Worm (Caenorhabditis elegans): Measurements from ENCODE around the gene skr-13.

Gene skr-13

DNA sequence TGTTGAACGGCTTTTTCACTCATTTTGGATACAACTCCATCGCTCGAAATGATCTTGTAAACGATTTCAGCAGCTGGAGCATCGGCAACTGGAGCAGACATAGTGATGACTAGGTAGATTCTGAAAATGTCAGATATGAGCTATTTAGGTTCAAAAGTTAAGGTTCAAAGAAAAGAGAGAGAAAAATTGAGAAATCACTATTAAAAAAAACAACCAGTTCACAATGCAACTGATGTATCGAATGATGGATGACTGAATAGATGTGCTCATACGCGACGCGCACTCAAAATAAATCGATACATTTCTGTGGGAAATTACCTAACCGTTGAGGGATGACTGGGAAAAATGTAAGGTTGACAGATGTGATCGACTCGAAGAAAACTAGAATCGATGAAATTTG lies at the start of gene skr-13:
TSS of gene skr-13 (minus strand) at position 101 of the 400 bp plus-strand sequence.
- no peak for TF ChIP-seq dao-5 (tag; optimal IDR thresholded peaks at IDR 0.05)
- no peak for TF ChIP-seq him-1 (tag; optimal IDR thresholded peaks at IDR 0.05)
- no peak for TF ChIP-seq W03F9.2 (tag; optimal IDR thresholded peaks at IDR 0.05)

DNA sequence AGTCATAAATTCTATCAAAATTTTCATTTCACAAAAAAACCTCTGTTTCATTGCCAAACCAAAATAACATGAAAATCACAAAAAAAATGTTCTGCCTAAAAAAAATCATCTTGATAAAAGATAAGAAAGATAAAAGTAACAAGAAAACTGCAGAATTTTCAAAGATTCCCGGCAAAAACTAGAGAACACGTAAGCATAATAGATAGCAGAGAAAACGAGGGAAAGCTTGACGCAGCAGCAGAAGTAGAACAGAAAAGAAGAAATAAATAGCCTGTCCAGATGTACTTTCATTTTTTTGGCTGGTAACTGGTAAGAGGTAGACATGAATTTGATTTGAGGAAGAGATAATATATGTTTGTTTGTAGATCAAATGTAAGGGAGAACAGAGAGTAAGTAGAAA lies 48.3 kb upstream of the skr-13 start:
- TF ChIP-seq W03F9.2 (tag; optimal IDR thresholded peaks at IDR 0.05) = no peak
- no peak for TF ChIP-seq him-1 (tag; optimal IDR thresholded peaks at IDR 0.05)

DNA sequence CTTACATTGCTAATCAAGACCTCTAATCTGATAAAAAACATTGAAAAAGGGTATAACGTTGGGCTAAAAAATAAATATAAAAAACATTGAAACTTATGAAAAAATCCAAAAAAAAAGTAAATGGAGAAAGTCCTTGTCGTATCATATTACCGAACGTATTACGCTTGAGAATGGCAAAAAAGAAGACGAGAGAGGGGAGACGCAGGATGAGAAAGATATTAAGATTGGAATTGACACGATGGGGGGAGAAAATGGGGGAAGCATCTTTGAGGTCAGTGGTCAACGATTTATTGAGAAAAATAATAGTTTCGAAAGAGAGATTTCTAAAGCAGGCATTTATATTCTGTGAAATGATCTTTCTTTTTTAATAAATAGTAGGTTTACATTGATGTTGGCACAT lies 46.9 kb upstream of the skr-13 start:
- TF ChIP-seq dao-5 (tag; optimal IDR thresholded peaks at IDR 0.05) = no peak
- TF ChIP-seq W03F9.2 (tag; optimal IDR thresholded peaks at IDR 0.05) = no peak
- TF ChIP-seq him-1 (tag; optimal IDR thresholded peaks at IDR 0.05) = no peak

DNA sequence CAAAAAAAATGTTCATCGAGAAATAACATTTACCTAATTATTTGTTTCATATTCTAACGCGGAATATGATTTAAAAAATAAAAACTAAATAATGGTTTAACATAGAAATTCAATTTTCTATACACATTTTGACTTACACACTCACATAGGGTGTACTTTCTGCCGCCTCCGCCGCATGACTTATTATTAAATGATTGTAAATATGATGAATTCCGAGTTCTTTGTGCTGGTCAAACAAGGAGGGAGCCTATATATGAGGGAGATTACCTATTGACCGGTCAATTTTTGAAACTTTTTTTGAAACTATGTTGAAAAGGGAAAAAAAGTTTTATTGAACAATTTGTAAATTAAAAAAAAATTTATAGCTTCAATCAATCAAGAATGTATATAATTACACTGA lies 45.4 kb upstream of the skr-13 start:
- no peak for TF ChIP-seq dao-5 (tag; optimal IDR thresholded peaks at IDR 0.05)
- no peak for TF ChIP-seq him-1 (tag; optimal IDR thresholded peaks at IDR 0.05)
- no peak for TF ChIP-seq W03F9.2 (tag; optimal IDR thresholded peaks at IDR 0.05)

DNA sequence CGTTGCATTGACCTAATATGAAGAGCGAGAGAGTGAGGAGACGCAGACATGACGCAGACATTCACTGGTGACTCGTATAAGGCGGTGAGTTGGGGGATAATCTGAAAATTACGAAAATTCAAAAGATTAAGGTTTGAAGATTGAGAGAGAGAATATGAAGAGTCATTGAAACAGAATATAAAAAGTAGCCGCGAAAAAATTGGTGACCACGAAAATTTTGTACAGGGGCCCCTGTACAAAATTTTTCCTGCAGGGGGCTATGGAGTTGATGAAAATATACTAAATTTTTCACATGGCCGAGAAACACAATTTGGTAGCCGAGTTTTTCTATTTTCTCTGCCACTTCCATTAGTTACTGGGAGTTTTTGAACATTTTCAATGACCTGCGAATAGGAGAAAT lies 44.3 kb upstream of the skr-13 start, which contains the start of gene cnnm-1:
TSS of gene cnnm-1 (minus strand) at position 101 of the 400 bp plus-strand sequence.
- no peak for TF ChIP-seq him-1 (tag; optimal IDR thresholded peaks at IDR 0.05)
- TF ChIP-seq W03F9.2 (tag; optimal IDR thresholded peaks at IDR 0.05) = no peak
- TF ChIP-seq dao-5 (tag; optimal IDR thresholded peaks at IDR 0.05) = no peak

DNA sequence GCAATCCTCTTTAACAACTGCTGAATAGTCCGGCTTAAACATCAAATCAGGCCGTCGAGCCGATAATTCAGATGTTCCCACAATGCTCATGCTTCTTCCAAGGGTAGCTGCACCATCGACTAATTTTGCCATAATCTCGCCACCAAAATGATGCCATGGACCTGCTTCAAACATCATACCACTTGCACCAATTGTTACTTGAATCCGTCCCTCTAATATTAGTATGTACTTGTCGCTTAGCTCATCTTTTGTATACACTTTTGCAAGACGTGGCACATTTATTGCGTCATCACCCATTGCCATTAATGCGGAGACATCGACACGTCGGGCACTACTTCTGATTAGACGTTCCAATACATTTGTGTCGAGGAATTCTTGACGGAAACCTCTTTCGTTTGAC lies 37.3 kb upstream of the skr-13 start:
- TF ChIP-seq W03F9.2 (tag; optimal IDR thresholded peaks at IDR 0.05) = no peak
- no peak for TF ChIP-seq him-1 (tag; optimal IDR thresholded peaks at IDR 0.05)
- no peak for TF ChIP-seq dao-5 (tag; optimal IDR thresholded peaks at IDR 0.05)

DNA sequence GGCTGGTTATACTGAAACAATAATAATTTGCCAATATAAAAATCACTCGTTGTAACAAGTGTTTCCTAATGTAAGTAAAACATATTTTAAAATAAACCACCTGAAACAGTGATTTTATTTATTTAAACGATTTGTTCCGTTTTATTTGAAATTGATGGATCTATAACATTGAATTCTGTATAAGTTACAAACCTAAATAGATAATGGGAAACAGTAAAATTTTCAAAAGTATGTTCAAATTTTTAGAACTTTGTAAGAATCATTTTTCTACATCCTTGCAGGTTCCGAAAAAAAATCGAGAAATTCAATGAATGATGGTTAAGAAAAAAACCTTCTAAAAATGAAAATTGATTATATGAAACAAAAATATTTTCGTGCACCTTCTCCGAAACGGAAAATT lies 31.1 kb upstream of the skr-13 start:
- TF ChIP-seq him-1 (tag; optimal IDR thresholded peaks at IDR 0.05) (no peak), dao-5 (tag; optimal IDR thresholded peaks at IDR 0.05) (no peak), W03F9.2 (tag; optimal IDR thresholded peaks at IDR 0.05) (no peak)

DNA sequence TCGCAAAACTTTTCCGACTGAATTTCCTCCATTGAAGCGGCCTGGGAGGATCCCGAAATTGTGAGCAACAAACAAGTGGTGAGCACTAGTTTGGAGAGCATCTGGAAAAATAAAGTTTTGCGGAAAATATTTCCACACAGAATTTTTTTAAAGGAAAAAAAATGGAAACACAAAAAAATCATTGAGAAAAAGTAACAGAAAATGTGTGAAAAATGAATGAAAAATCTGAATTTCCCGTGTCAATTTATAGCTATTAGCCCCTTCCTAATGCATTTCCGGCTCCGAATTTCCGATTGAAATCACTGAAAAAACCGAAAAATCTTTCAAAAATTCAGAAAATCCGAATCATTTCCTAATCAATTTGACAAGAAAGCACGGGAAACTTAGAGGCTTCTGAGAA lies 29.4 kb upstream of the skr-13 start, which contains the start of gene flp-17:
TSS of gene flp-17 (minus strand) at position 101 of the 400 bp plus-strand sequence.
- TF ChIP-seq W03F9.2 (tag; optimal IDR thresholded peaks at IDR 0.05) (no peak), him-1 (tag; optimal IDR thresholded peaks at IDR 0.05) (no peak), dao-5 (tag; optimal IDR thresholded peaks at IDR 0.05) (no peak)

DNA sequence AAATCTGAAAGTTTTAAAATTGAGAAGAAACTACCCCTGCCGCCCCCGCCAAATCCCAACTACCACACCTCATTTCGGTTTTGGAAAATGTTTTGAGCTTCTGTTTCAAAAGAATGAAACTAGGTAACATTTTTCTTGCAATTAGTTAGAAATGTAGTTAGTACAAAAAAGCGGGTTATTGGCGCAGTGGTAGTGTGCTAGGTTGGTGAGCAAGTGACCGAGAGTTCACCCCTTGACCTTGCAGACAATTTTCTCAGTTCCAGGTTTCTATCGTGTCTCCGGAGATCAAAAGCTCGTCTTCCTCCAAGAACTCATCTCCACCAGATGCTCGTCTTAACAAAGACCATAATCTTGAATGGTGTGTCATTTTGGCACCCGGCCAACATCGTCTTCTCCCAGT lies 26.8 kb upstream of the skr-13 start:
- no peak for TF ChIP-seq him-1 (tag; optimal IDR thresholded peaks at IDR 0.05)
- no peak for TF ChIP-seq dao-5 (tag; optimal IDR thresholded peaks at IDR 0.05)
- no peak for TF ChIP-seq W03F9.2 (tag; optimal IDR thresholded peaks at IDR 0.05)

DNA sequence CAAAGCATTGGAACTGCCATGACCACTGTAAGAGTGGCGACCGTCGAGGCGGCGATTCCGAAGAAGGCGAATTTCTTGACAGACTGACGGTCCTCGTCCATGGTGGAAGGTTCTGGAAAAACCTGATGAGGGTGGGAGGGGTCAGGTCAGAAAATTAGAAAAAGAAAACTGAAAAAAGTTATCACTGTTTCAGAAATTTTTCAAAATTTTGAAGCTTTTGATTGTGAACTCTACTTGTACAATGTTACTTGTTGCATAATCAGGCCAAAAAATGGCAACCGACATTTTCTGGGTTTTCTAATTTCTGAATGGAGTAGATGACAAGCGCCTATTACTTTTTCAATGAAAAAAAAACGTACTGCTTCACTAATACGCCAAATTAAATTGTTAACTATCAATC lies 21.2 kb upstream of the skr-13 start, which contains the start of gene col-138:
TSS of gene col-138 (minus strand) at position 101 of the 400 bp plus-strand sequence.
- no peak for TF ChIP-seq dao-5 (tag; optimal IDR thresholded peaks at IDR 0.05)
- no peak for TF ChIP-seq W03F9.2 (tag; optimal IDR thresholded peaks at IDR 0.05)
- TF ChIP-seq him-1 (tag; optimal IDR thresholded peaks at IDR 0.05) = no peak

DNA sequence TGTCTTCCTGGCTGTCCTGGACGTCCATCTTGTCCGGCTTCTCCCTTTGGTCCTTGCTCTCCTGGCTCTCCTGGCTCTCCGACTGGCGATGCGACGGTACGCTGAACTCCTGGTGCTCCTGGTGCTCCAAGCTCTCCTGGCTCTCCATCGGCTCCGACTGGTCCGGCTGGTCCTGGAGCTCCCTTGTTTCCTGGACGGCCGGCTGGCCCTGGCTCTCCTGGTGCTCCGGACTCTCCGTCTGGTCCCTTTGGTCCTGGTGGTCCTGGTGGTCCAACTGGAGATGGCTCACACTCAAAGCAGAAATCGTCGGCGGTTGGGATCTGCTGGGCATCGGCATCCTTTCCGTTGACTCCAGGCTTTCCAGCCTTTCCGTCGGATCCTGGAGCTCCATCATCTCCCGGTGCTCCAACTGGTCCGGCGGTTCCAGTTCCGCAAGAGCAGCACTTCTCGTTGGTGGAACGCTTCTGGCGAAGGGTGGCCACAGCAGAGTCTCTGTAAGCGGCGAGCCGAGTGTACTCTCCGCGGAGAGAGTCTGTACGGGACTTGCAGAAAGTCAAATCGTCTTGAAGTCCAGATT lies 20.7 kb upstream of the skr-13 start:
- TF ChIP-seq dao-5 (tag; optimal IDR thresholded peaks at IDR 0.05) (no peak), him-1 (tag; optimal IDR thresholded peaks at IDR 0.05) (no peak), W03F9.2 (tag; optimal IDR thresholded peaks at IDR 0.05) (no peak)

DNA sequence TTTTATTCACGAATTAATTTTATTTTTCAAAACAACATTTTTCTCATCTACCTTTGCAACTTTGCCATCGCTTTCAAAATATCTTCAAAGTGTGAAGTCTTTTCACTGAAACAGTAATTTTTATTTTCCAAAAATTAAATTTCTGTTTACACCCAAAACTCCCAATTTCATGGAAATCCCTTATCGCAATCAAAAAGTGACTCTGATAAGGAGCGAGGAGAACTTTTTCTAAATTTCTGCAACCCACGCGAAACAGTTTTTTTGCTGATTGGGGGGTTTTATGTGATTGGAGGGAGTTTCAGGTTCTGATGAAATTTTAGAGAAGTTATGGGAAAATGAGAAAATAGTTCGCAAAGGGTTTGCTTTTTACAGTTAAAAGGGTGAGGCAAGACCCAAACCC lies 17.1 kb upstream of the skr-13 start:
- TF ChIP-seq W03F9.2 (tag; optimal IDR thresholded peaks at IDR 0.05) (no peak), him-1 (tag; optimal IDR thresholded peaks at IDR 0.05) (no peak), dao-5 (tag; optimal IDR thresholded peaks at IDR 0.05) (no peak)

DNA sequence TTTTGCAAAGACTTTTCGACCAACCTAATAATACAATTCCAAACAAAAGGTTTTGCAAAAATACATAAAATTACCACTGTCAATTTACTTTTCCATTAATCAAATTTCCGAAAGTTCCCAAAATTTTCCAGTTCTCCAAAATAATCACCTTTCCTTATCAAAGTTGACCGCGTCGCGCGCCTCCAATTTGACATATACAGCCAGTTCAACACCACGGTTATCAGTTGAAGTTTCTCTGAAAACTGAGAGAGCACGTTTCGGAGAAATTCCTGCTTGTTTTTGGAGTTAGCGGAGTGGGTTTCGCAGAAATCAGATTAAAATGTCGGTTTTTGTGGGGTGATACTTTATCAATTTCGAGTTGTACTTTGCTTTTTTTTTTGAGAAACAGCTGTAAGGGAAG lies 16.7 kb upstream of the skr-13 start:
- TF ChIP-seq dao-5 (tag; optimal IDR thresholded peaks at IDR 0.05) (no peak), him-1 (tag; optimal IDR thresholded peaks at IDR 0.05) (no peak), W03F9.2 (tag; optimal IDR thresholded peaks at IDR 0.05) (no peak)

DNA sequence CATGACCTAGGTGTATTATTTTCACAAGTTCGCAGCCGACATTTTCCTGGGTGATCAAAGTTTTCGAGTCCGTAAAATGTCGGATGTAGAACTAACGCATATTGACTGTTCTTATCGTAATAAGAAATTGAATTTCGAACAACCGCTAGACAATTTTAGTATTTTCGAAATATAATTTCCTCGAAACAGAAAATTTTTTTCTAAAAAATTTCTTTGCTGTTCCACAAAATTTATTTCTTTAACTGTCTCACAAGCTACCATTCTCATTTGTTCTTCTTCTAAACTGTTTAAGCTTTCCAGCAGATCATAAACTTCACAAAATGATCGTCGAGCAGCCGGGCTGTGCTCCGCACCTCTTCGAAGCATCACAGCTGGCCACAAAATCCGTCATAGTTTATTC lies 13.8 kb upstream of the skr-13 start, which contains the start of gene C52D10.3:
TSS of gene C52D10.3 (plus strand) at position 301 of the 400 bp plus-strand sequence.
- TF ChIP-seq W03F9.2 (tag; optimal IDR thresholded peaks at IDR 0.05) (no peak), him-1 (tag; optimal IDR thresholded peaks at IDR 0.05) (no peak), dao-5 (tag; optimal IDR thresholded peaks at IDR 0.05) (no peak)

DNA sequence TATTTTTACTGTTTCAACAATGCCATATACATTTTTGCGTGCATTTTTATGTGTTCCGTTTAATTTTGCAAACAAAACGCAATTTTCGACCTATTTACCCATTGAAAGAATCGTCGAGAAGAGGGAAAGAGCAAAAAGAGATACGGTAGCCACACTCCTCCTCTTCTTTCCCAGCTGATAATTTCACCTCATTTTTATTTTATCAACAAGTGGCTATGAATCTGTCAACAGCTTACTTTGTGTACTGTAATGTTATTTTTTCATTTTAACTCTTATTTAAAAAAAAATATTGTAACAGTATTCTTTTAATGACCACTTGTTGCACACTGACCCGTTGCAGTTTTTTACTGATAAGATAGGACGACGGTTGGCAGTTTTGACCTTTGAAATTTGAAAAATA lies 12.6 kb upstream of the skr-13 start:
- TF ChIP-seq him-1 (tag; optimal IDR thresholded peaks at IDR 0.05) = no peak
- no peak for TF ChIP-seq W03F9.2 (tag; optimal IDR thresholded peaks at IDR 0.05)
- TF ChIP-seq dao-5 (tag; optimal IDR thresholded peaks at IDR 0.05) = no peak

All from whole organism, L4/young adult.